Fruit fly (Drosophila melanogaster) whole organism, pupa: ENCODE data around the gene ey.

Source experiments
- CG10348 ChIP-seq: fragments of 200-800 bp; sonication (Bioruptor generic); IDR thresholded peaks from 2 replicates; pipeline ENCODE4 v1.3.6; 2022; ENCODE audit warnings: missing biosample characterization, missing genetic modification characterization
- CG13204 ChIP-seq: fragments of 200-800 bp; sonication (Bioruptor generic); optimal IDR thresholded peaks from 2 replicates; lab custom pipeline; 2018; ENCODE audit warnings: missing biosample characterization, mild to moderate bottlenecking, missing genetic modification characterization, moderate library complexity
- CG17806 ChIP-seq: fragments of 200-800 bp; sonication (Bioruptor generic); optimal IDR thresholded peaks from 2 replicates; lab custom pipeline; 2018; ENCODE audit warnings: missing biosample characterization, mild to moderate bottlenecking, missing genetic modification characterization, moderate library complexity
- CG32121 ChIP-seq: fragments of 200-800 bp; sonication (Bioruptor generic); IDR thresholded peaks from 2 replicates; pipeline ENCODE4 v1.3.6; 2022; ENCODE audit warnings: missing biosample characterization, missing genetic modification characterization
- CG34367 ChIP-seq: fragments of 200-800 bp; sonication (Bioruptor generic); optimal IDR thresholded peaks from 2 replicates; lab custom pipeline; 2018; ENCODE audit warnings: missing biosample characterization, mild to moderate bottlenecking, missing genetic modification characterization
- CG4496 ChIP-seq: fragments of 200-800 bp; sonication (Bioruptor generic); IDR thresholded peaks from 3 replicates; pipeline ENCODE4 v1.3.6; 2022; ENCODE audit warnings: missing biosample characterization, missing genetic modification characterization
- CG8301 ChIP-seq: fragments of 200-800 bp; sonication (Bioruptor generic); optimal IDR thresholded peaks from 2 replicates; lab custom pipeline; 2018; ENCODE audit warnings: missing biosample characterization, mild to moderate bottlenecking, missing genetic modification characterization
- CG9948 ChIP-seq: fragments of 200-800 bp; sonication (Bioruptor generic); optimal IDR thresholded peaks from 2 replicates; lab custom pipeline; 2018; ENCODE audit warnings: missing biosample characterization, mild to moderate bottlenecking, missing genetic modification characterization, moderate library complexity

- no peak for TF ChIP-seq CG32121 (GFP tag; lab: Robert Waterston, UW)
- TF ChIP-seq CG10348 (GFP tag; lab: Robert Waterston, UW), result no peak
- TF ChIP-seq CG13204 (GFP tag; lab: Kevin White, UChicago), result no peak
- no peak for TF ChIP-seq CG9948
- TF ChIP-seq CG17806 (tag; lab: Kevin White, UChicago), result no peak
- no peak for TF ChIP-seq CG4496 (GFP tag; lab: Robert Waterston, UW)
- no peak for TF ChIP-seq CG8301 (tag; lab: Kevin White, UChicago)
- no peak for TF ChIP-seq CG34367
Observed at dm6 chr4:662101-662500, 35.4 kb upstream of the ey start.
